Worm (Caenorhabditis elegans): ENCODE measurements around the gene Y17G7B.22.

ce11 chrII:12088833-12089232 is 21.0 kb downstream of the Y17G7B.22 start, which contains the start of gene cnt-1:
- TF ChIP-seq snpc-4 (tag; optimal IDR thresholded peaks at IDR 0.05) (no peak), nhr-11 (tag; optimal IDR thresholded peaks at IDR 0.05) (no peak), unc-62 (GFP tag; optimal IDR thresholded peaks at IDR 0.05 in 1 of 2) (no peak), unc-62 (tag; optimal IDR thresholded peaks at IDR 0.05) (no peak), nhr-25 (tag; optimal IDR thresholded peaks at IDR 0.05; ENCODE audit: borderline replicate concordance, insufficient read depth) (no peak), lin-39 (tag; optimal IDR thresholded peaks at IDR 0.05) (no peak), ceh-62 (tag; optimal IDR thresholded peaks at IDR 0.05) (no peak), ceh-82 (tag; optimal IDR thresholded peaks at IDR 0.05) (no peak), ZK546.5 (tag; optimal IDR thresholded peaks at IDR 0.05) (no peak), daf-12 (tag; optimal IDR thresholded peaks at IDR 0.05) (no peak), aly-2 (tag; optimal IDR thresholded peaks at IDR 0.05) (no peak)

All from whole organism, L4 larva.